Fruit fly (Drosophila melanogaster) whole organism, embryonic: ENCODE data around the gene cl.

ENCODE experiments used
- Awh ChIP-seq: fragments of 200-800 bp; sonication (Bioruptor generic); IDR thresholded peaks from 2 replicates; pipeline ENCODE4, ENCODE4 v1.3.6; 2022; ENCODE audit warnings: missing biosample characterization, missing genetic modification characterization
- BEAF-32 ChIP-seq: fragments of 200-800 bp; sonication (Bioruptor generic); optimal IDR thresholded peaks from 3 replicates; lab custom pipeline; 2017; ENCODE audit warnings: missing biosample characterization, missing genetic modification characterization, mild to moderate bottlenecking, moderate library complexity, missing genetic modification reagents
- Blimp-1 ChIP-seq: fragments of 200-800 bp; sonication (Bioruptor generic); optimal IDR thresholded peaks from 3 replicates; lab custom pipeline; 2018; ENCODE audit warnings: missing biosample characterization, missing genetic modification characterization, mild to moderate bottlenecking, moderate library complexity, missing genetic modification reagents
- CG10267 ChIP-seq: fragments of 200-800 bp; sonication (Bioruptor generic); optimal IDR thresholded peaks from 2 replicates; lab custom pipeline; 2018; ENCODE audit warnings: missing biosample characterization, mild to moderate bottlenecking, missing genetic modification characterization, moderate library complexity
- CG10654 ChIP-seq: fragments of 200-800 bp; sonication (Bioruptor generic); optimal IDR thresholded peaks from 2 replicates; lab custom pipeline; 2016; ENCODE audit warnings: missing biosample characterization, missing genetic modification characterization
- CG12769 ChIP-seq: fragments of 200-800 bp; sonication (Bioruptor generic); optimal IDR thresholded peaks from 2 replicates; lab custom pipeline; 2019; ENCODE audit warnings: missing biosample characterization, mild to moderate bottlenecking, missing genetic modification characterization, moderate library complexity
- CG13123 ChIP-seq: fragments of 200-800 bp; sonication (Bioruptor generic); optimal IDR thresholded peaks from 2 replicates; lab custom pipeline; 2016; ENCODE audit warnings: missing biosample characterization, missing genetic modification characterization
- CG14014 ChIP-seq: fragments of 200-800 bp; sonication (Bioruptor generic); IDR thresholded peaks from 2 replicates; pipeline ENCODE4 v1.3.6; 2022; ENCODE audit warnings: missing biosample characterization, missing genetic modification characterization
- CG14965 ChIP-seq: fragments of 200-800 bp; sonication (Bioruptor generic); optimal IDR thresholded peaks from 2 replicates; lab custom pipeline; 2016; ENCODE audit warnings: missing biosample characterization, missing genetic modification characterization, borderline replicate concordance
- CG15269 ChIP-seq: fragments of 200-800 bp; sonication (Bioruptor generic); optimal IDR thresholded peaks from 2 replicates; lab custom pipeline; 2018; ENCODE audit warnings: missing biosample characterization, mild to moderate bottlenecking, missing genetic modification characterization, moderate library complexity
- CG17802 ChIP-seq: fragments of 200-800 bp; sonication (Bioruptor generic); optimal IDR thresholded peaks from 2 replicates; lab custom pipeline; 2018; ENCODE audit warnings: missing biosample characterization, mild to moderate bottlenecking, missing genetic modification characterization, moderate library complexity
- CG2678 ChIP-seq: fragments of 200-800 bp; sonication (Bioruptor generic); optimal IDR thresholded peaks from 3 replicates; lab custom pipeline; 2019; ENCODE audit warnings: missing biosample characterization, mild to moderate bottlenecking, missing genetic modification characterization, moderate library complexity
- CG30431 ChIP-seq: fragments of 200-800 bp; sonication (Bioruptor generic); optimal IDR thresholded peaks from 2 replicates; lab custom pipeline; 2017; ENCODE audit warnings: missing biosample characterization, missing genetic modification characterization
- CG3407 ChIP-seq: fragments of 200-800 bp; sonication (Bioruptor generic); optimal IDR thresholded peaks from 2 replicates; lab custom pipeline; 2018; ENCODE audit warnings: missing biosample characterization, mild to moderate bottlenecking, missing genetic modification characterization
- CG4360 ChIP-seq: fragments of 200-800 bp; sonication (Bioruptor generic); IDR thresholded peaks from 2 replicates; pipeline ENCODE4 v1.3.6; 2022; ENCODE audit warnings: missing biosample characterization, missing genetic modification characterization
- CG43689 ChIP-seq: fragments of 200-800 bp; sonication (Bioruptor generic); IDR thresholded peaks from 2 replicates; pipeline ENCODE4 v1.3.6; 2022; ENCODE audit warnings: missing biosample characterization, missing genetic modification characterization
- CG6689 ChIP-seq: fragments of 200-800 bp; sonication (Bioruptor generic); IDR thresholded peaks from 2 replicates; pipeline ENCODE4 v1.3.6; 2022; ENCODE audit warnings: missing biosample characterization, missing genetic modification characterization
- CG9876 ChIP-seq: fragments of 200-800 bp; sonication (Bioruptor generic); optimal IDR thresholded peaks from 2 replicates; lab custom pipeline; 2016; ENCODE audit warnings: missing biosample characterization, missing genetic modification characterization
- Deaf1 ChIP-seq: fragments of 200-800 bp; optimal IDR thresholded peaks from 3 replicates; lab custom pipeline; 2019; ENCODE audit warnings: missing biosample characterization, mild to moderate bottlenecking, missing genetic modification characterization, moderate library complexity
- Fer2 ChIP-seq: fragments of 200-800 bp; sonication (Bioruptor generic); optimal IDR thresholded peaks from 2 replicates; lab custom pipeline; 2018; ENCODE audit warnings: missing biosample characterization, mild to moderate bottlenecking, missing genetic modification characterization, moderate library complexity
- HLH54F ChIP-seq: fragments of 200-800 bp; sonication (Bioruptor generic); optimal IDR thresholded peaks from 3 replicates; lab custom pipeline; 2016; ENCODE audit warnings: missing biosample characterization, missing genetic modification characterization
- Hand ChIP-seq: fragments of 200-800 bp; sonication (Bioruptor generic); optimal IDR thresholded peaks from 2 replicates; lab custom pipeline; 2017; ENCODE audit warnings: mild to moderate bottlenecking, missing biosample characterization, missing genetic modification reagents, missing genetic modification characterization
- Hmx ChIP-seq: fragments of 200-800 bp; sonication (Bioruptor generic); optimal IDR thresholded peaks from 2 replicates; lab custom pipeline; 2016; ENCODE audit warnings: missing biosample characterization, missing genetic modification characterization
- Meics ChIP-seq: fragments of 200-800 bp; sonication (Bioruptor generic); optimal IDR thresholded peaks from 2 replicates; lab custom pipeline; 2017; ENCODE audit warnings: missing biosample characterization, mild to moderate bottlenecking, missing genetic modification characterization
- Oaz ChIP-seq: fragments of 200-800 bp; sonication (Bioruptor generic); IDR thresholded peaks from 2 replicates; pipeline ENCODE4 v1.3.6; 2022; ENCODE audit warnings: missing biosample characterization, missing genetic modification characterization
- Sox100B ChIP-seq: fragments of 200-800 bp; sonication (Bioruptor generic); optimal IDR thresholded peaks from 3 replicates; lab custom pipeline; 2018; ENCODE audit warnings: missing biosample characterization, mild to moderate bottlenecking, missing genetic modification characterization
- Sry-δ ChIP-seq: fragments of 200-800 bp; sonication (Bioruptor generic); optimal IDR thresholded peaks from 2 replicates; lab custom pipeline; 2016; ENCODE audit warnings: missing biosample characterization, missing genetic modification characterization
- Stat92E ChIP-seq, 3 experiments: fragments of >200 bp in 2 of 3; fragments of 200-800 bp in 1 of 3; sonication (Bioruptor generic) in 1 of 3; optimal IDR thresholded peaks; 2 replicates each; lab custom pipeline; 2017 to 2019; ENCODE audit warnings: missing biosample characterization in 3 of 3, missing genetic modification characterization in 3 of 3, mild to moderate bottlenecking in 1 of 3, moderate library complexity in 1 of 3
- Xbp1 ChIP-seq: fragments of 200-800 bp; sonication (Bioruptor generic); optimal IDR thresholded peaks from 3 replicates; lab custom pipeline; 2016; ENCODE audit warnings: missing biosample characterization, mild to moderate bottlenecking, missing genetic modification characterization
- ap ChIP-seq: fragments of 200-800 bp; sonication (Bioruptor generic); IDR thresholded peaks from 2 replicates; pipeline ENCODE4 v1.3.6; 2022; ENCODE audit warnings: missing biosample characterization, missing genetic modification characterization
- ara ChIP-seq: fragments of 200-800 bp; sonication (Bioruptor generic); IDR thresholded peaks from 2 replicates; pipeline ENCODE4 v1.3.6; 2022; ENCODE audit warnings: missing biosample characterization, missing genetic modification characterization
- bigmax ChIP-seq: fragments of 200-800 bp; sonication (Bioruptor generic); optimal IDR thresholded peaks from 2 replicates; lab custom pipeline; 2018; ENCODE audit warnings: missing biosample characterization, mild to moderate bottlenecking, missing genetic modification characterization
- bsh ChIP-seq, 2 experiments: fragments of 200-800 bp; sonication (Bioruptor generic); optimal IDR thresholded peaks; 2 replicates each; lab custom pipeline; 2017 to 2018; ENCODE audit warnings: mild to moderate bottlenecking in 2 of 2, missing biosample characterization in 2 of 2, missing genetic modification characterization in 2 of 2, moderate library complexity in 1 of 2
- btn ChIP-seq: fragments of 200-800 bp; sonication (Bioruptor generic); optimal IDR thresholded peaks from 2 replicates; lab custom pipeline; 2016; ENCODE audit warnings: missing biosample characterization, missing genetic modification characterization
- caup ChIP-seq: fragments of 200-800 bp; sonication (Bioruptor generic); optimal IDR thresholded peaks from 3 replicates; lab custom pipeline; 2017; ENCODE audit warnings: missing biosample characterization, mild to moderate bottlenecking, missing genetic modification characterization, moderate library complexity; ENCODE audit not compliant: severe bottlenecking
- chinmo ChIP-seq: fragments of 200-800 bp; sonication (Bioruptor generic); IDR thresholded peaks from 4 replicates; pipeline ENCODE4 v1.3.6; 2022; ENCODE audit warnings: missing biosample characterization, missing genetic modification characterization; ENCODE audit not compliant: partially characterized antibody
- disco-r ChIP-seq: fragments of 200-800 bp; sonication (Bioruptor generic); optimal IDR thresholded peaks from 2 replicates; lab custom pipeline; 2016; ENCODE audit warnings: missing biosample characterization, missing genetic modification characterization
- grau ChIP-seq: fragments of 200-800 bp; optimal IDR thresholded peaks from 3 replicates; lab custom pipeline; 2019; ENCODE audit warnings: missing biosample characterization, mild to moderate bottlenecking, missing genetic modification characterization, moderate library complexity
- kay ChIP-seq: fragments of 200-800 bp; sonication (Bioruptor generic); optimal IDR thresholded peaks from 2 replicates; lab custom pipeline; 2016; ENCODE audit warnings: missing biosample characterization, missing genetic modification characterization
- phol ChIP-seq: fragments of 200-800 bp; sonication (Bioruptor generic); optimal IDR thresholded peaks from 3 replicates; lab custom pipeline; 2018; ENCODE audit warnings: missing biosample characterization, mild to moderate bottlenecking, missing genetic modification characterization, moderate library complexity
- ro ChIP-seq: fragments of 200-800 bp; sonication (Bioruptor generic); IDR thresholded peaks from 2 replicates; pipeline ENCODE4 v1.3.6; 2022; ENCODE audit warnings: missing biosample characterization, missing genetic modification characterization
- sd ChIP-seq: fragments of 200-800 bp; sonication (Bioruptor generic); optimal IDR thresholded peaks from 3 replicates; lab custom pipeline; 2018; ENCODE audit warnings: missing biosample characterization, mild to moderate bottlenecking, missing genetic modification characterization, moderate library complexity
- slou ChIP-seq: fragments of 200-800 bp; sonication (Bioruptor generic); optimal IDR thresholded peaks from 3 replicates; lab custom pipeline; 2016; ENCODE audit warnings: missing biosample characterization, missing genetic modification characterization
- sr ChIP-seq: fragments of 200-800 bp; sonication (Bioruptor generic); IDR thresholded peaks from 3 replicates; pipeline ENCODE4 v1.3.6; 2022; ENCODE audit warnings: missing biosample characterization, missing genetic modification characterization
- stwl ChIP-seq: fragments of 200-800 bp; sonication (Bioruptor generic); optimal IDR thresholded peaks from 3 replicates; lab custom pipeline; 2018; ENCODE audit warnings: missing biosample characterization, mild to moderate bottlenecking, missing genetic modification characterization, moderate library complexity
- tup ChIP-seq: fragments of 200-800 bp; sonication (Bioruptor generic); optimal IDR thresholded peaks from 2 replicates; lab custom pipeline; 2016; ENCODE audit warnings: missing biosample characterization, mild to moderate bottlenecking, missing genetic modification characterization, moderate library complexity

The cl gene

dm6 chr2L:5542944-5543515 lies 23.1 kb downstream of the cl start (continued):
- TF ChIP-seq CG30431 (no peak), CG13123 (no peak), slou (GFP tag; lab: Kevin White, UChicago) (no peak), kay (peak; percentile 11), CG10267 (tag; lab: Kevin White, UChicago) (no peak), Blimp-1 (GFP tag; lab: Kevin White, UChicago) (peak; percentile 75), CG14014 (peak; percentile 77), Sox100B (GFP tag; lab: Kevin White, UChicago) (no peak), caup (GFP tag; lab: Kevin White, UChicago) (peak; percentile 66), HLH54F (GFP tag; lab: Kevin White, UChicago) (peak; percentile 34), CG10654 (GFP tag; lab: Kevin White, UChicago) (no peak), Xbp1 (GFP tag; lab: Kevin White, UChicago) (peak; percentile 42), tup (GFP tag; lab: Kevin White, UChicago) (no peak), CG17802 (tag; lab: Kevin White, UChicago) (no peak), CG6689 (GFP tag; lab: Robert Waterston, UW) (peak; percentile 46), ap (GFP tag; lab: Robert Waterston, UW) (peak; percentile 41)

dm6 chr2L:5546207-5546517 lies 26.2 kb downstream of the cl start:
- 0 out of 2 replicates have a peak, but pooled peaks have one; percentile 37 for TF ChIP-seq Oaz (GFP tag; lab: Robert Waterston, UW)
- peak; percentile 22 for TF ChIP-seq HLH54F (GFP tag; lab: Kevin White, UChicago)
- TF ChIP-seq sd: no peak
- TF ChIP-seq Awh (GFP tag; lab: Robert Waterston, UW): no peak
- TF ChIP-seq CG12769 (tag; lab: Kevin White, UChicago): peak; percentile 5
- TF ChIP-seq bsh (GFP tag; optimal IDR thresholded peaks at IDR 0.05; lab: Kevin White, UChicago): peak in 1 of 2 experiments; percentile 52
- peak; percentile 85 for TF ChIP-seq CG4360 (GFP tag; lab: Robert Waterston, UW)
- no peak for TF ChIP-seq btn (GFP tag; lab: Kevin White, UChicago)
- no peak for TF ChIP-seq ara (GFP tag; lab: Robert Waterston, UW)
- TF ChIP-seq sr (GFP tag; lab: Robert Waterston, UW): peak; percentile 58; the same call in 1 of the 3 replicates
- TF ChIP-seq CG15269: no peak
- no peak for TF ChIP-seq CG3407 (GFP tag; lab: Kevin White, UChicago)
- TF ChIP-seq Stat92E (GFP tag; optimal IDR thresholded peaks at IDR 0.05; lab: Kevin White, UChicago): no peak
- TF ChIP-seq grau: no peak
- no peak for TF ChIP-seq CG43689 (GFP tag; lab: Robert Waterston, UW)

- TF ChIP-seq stwl (tag; lab: Kevin White, UChicago) (peak; percentile 88), Deaf1 (tag; lab: Kevin White, UChicago) (peak; percentile 69), Sry-δ (GFP tag; lab: Kevin White, UChicago) (peak; percentile 32), Hmx (GFP tag; lab: Kevin White, UChicago) (peak; percentile 56), ro (GFP tag; lab: Robert Waterston, UW) (peak; percentile 51; the same call in 1 of the 2 replicates), CG14965 (no peak), CG2678 (peak; percentile 92), kay (peak; percentile 73), BEAF-32 (no peak), phol (tag; lab: Kevin White, UChicago) (peak; percentile 89), Hand (no peak), bigmax (GFP tag; lab: Kevin White, UChicago) (no peak), disco-r (GFP tag; lab: Kevin White, UChicago) (no peak), chinmo (GFP tag; lab: Robert Waterston, UW) (peak; percentile 85; the same call in 3 of the 4 replicates), Fer2 (tag; lab: Kevin White, UChicago) (peak; percentile 74), Meics (GFP tag; lab: Kevin White, UChicago) (peak; percentile 86), CG9876 (no peak)
Measured at dm6 chr2L:5546518-5547287, 26.8 kb downstream of the cl start, which contains the start of gene Oscillin. Gene Oscillin (plus strand): TSS chr2L:5547086.
